Fruit fly (Drosophila melanogaster) whole organism, embryonic: ENCODE measurements around the gene Kah.

Experiments used
- ATbp ChIP-seq: fragments of 200-800 bp; sonication (Bioruptor generic); optimal IDR thresholded peaks from 2 replicates; lab custom pipeline; 2017; ENCODE audit warnings: missing biosample characterization, mild to moderate bottlenecking, missing genetic modification characterization, missing genetic modification reagents
- BEAF-32 ChIP-seq: fragments of 200-800 bp; sonication (Bioruptor generic); optimal IDR thresholded peaks from 3 replicates; lab custom pipeline; 2017; ENCODE audit warnings: missing biosample characterization, missing genetic modification characterization, mild to moderate bottlenecking, moderate library complexity, missing genetic modification reagents
- CG10366 ChIP-seq: fragments of 200-800 bp; sonication (Bioruptor generic); IDR thresholded peaks from 2 replicates; pipeline ENCODE4 v1.3.6; 2022; ENCODE audit warnings: missing biosample characterization, missing genetic modification characterization
- CG10543 ChIP-seq: fragments of 200-800 bp; sonication (Bioruptor generic); optimal IDR thresholded peaks from 3 replicates; lab custom pipeline; 2017; ENCODE audit warnings: missing biosample characterization, mild to moderate bottlenecking, missing genetic modification characterization, moderate library complexity
- CG11085 ChIP-seq: fragments of 200-800 bp; sonication (Bioruptor generic); IDR thresholded peaks from 2 replicates; pipeline ENCODE4 v1.3.6; 2022; ENCODE audit warnings: missing biosample characterization, missing genetic modification characterization
- CG11560 ChIP-seq: fragments of 200-800 bp; sonication (Bioruptor generic); IDR thresholded peaks from 3 replicates; pipeline ENCODE4 v1.3.6; 2022; ENCODE audit warnings: missing biosample characterization, missing genetic modification characterization
- CG12299 ChIP-seq: fragments of 200-800 bp; sonication (Bioruptor generic); optimal IDR thresholded peaks from 2 replicates; lab custom pipeline; 2018; ENCODE audit warnings: missing biosample characterization, mild to moderate bottlenecking, missing genetic modification characterization
- CG12391 ChIP-seq: fragments of 200-800 bp; sonication (Bioruptor generic); optimal IDR thresholded peaks from 3 replicates; lab custom pipeline; 2018; ENCODE audit warnings: missing biosample characterization, mild to moderate bottlenecking, missing genetic modification characterization, moderate library complexity
- CG14014 ChIP-seq: fragments of 200-800 bp; sonication (Bioruptor generic); IDR thresholded peaks from 2 replicates; pipeline ENCODE4 v1.3.6; 2022; ENCODE audit warnings: missing biosample characterization, missing genetic modification characterization
- CG14667 ChIP-seq: fragments of 200-800 bp; sonication (Bioruptor generic); IDR thresholded peaks from 2 replicates; pipeline ENCODE4 v1.3.6; 2022; ENCODE audit warnings: missing biosample characterization, missing genetic modification characterization
- CG14710 ChIP-seq: fragments of 200-800 bp; sonication (Bioruptor generic); optimal IDR thresholded peaks from 3 replicates; lab custom pipeline; 2019; ENCODE audit warnings: missing biosample characterization, mild to moderate bottlenecking, missing genetic modification characterization, moderate library complexity
- CG15073 ChIP-seq: fragments of 200-800 bp; sonication (Bioruptor generic); optimal IDR thresholded peaks from 2 replicates; lab custom pipeline; 2016; ENCODE audit warnings: missing biosample characterization, missing genetic modification characterization
- CG1603 ChIP-seq: fragments of 200-800 bp; sonication (Bioruptor generic); optimal IDR thresholded peaks from 2 replicates; lab custom pipeline; 2019; ENCODE audit warnings: missing biosample characterization, mild to moderate bottlenecking, missing genetic modification characterization, moderate library complexity
- CG16815 ChIP-seq: fragments of 200-800 bp; sonication (Bioruptor generic); optimal IDR thresholded peaks from 3 replicates; lab custom pipeline; 2017; ENCODE audit warnings: missing biosample characterization, mild to moderate bottlenecking, missing genetic modification characterization
- CG17385 ChIP-seq: fragments of 200-800 bp; sonication (Bioruptor generic); optimal IDR thresholded peaks from 3 replicates; lab custom pipeline; 2018; ENCODE audit warnings: missing biosample characterization, mild to moderate bottlenecking, missing genetic modification characterization
- CG18262 ChIP-seq: fragments of 200-800 bp; optimal IDR thresholded peaks from 3 replicates; lab custom pipeline; 2019; ENCODE audit warnings: missing biosample characterization, mild to moderate bottlenecking, missing genetic modification characterization, moderate library complexity
- CG4404 ChIP-seq: fragments of 200-800 bp; sonication (Bioruptor generic); IDR thresholded peaks from 2 replicates; pipeline ENCODE4 v1.3.6; 2022; ENCODE audit warnings: missing biosample characterization, missing genetic modification characterization
- CG7786 ChIP-seq: fragments of 200-800 bp; sonication (Bioruptor generic); optimal IDR thresholded peaks from 2 replicates; lab custom pipeline; 2016; ENCODE audit warnings: missing biosample characterization, missing genetic modification characterization
- CG7839 ChIP-seq: fragments of 200-800 bp; sonication (Bioruptor generic); optimal IDR thresholded peaks from 3 replicates; lab custom pipeline; 2018; ENCODE audit warnings: missing biosample characterization, mild to moderate bottlenecking, missing genetic modification characterization, moderate library complexity
- CG7987 ChIP-seq: fragments of 200-800 bp; sonication (Bioruptor generic); optimal IDR thresholded peaks from 2 replicates; lab custom pipeline; 2018; ENCODE audit warnings: missing biosample characterization, mild to moderate bottlenecking, missing genetic modification characterization, moderate library complexity
- CG9437 ChIP-seq: fragments of 200-800 bp; sonication (Bioruptor generic); optimal IDR thresholded peaks from 2 replicates; lab custom pipeline; 2018; ENCODE audit warnings: missing biosample characterization, mild to moderate bottlenecking, missing genetic modification characterization
- CG9932 ChIP-seq: fragments of 200-800 bp; sonication (Bioruptor generic); IDR thresholded peaks from 2 replicates; pipeline ENCODE4 v1.3.6; 2022; ENCODE audit warnings: missing biosample characterization, missing genetic modification characterization
- D19B ChIP-seq: fragments of 200-800 bp; sonication (Bioruptor generic); optimal IDR thresholded peaks from 2 replicates; lab custom pipeline; 2017; ENCODE audit warnings: missing biosample characterization, mild to moderate bottlenecking, missing genetic modification characterization
- Deaf1 ChIP-seq: fragments of 200-800 bp; optimal IDR thresholded peaks from 3 replicates; lab custom pipeline; 2019; ENCODE audit warnings: missing biosample characterization, mild to moderate bottlenecking, missing genetic modification characterization, moderate library complexity
- Dref ChIP-seq: fragments of 200-800 bp; sonication (Bioruptor generic); IDR thresholded peaks from 2 replicates; pipeline ENCODE4 v1.3.6; 2022; ENCODE audit warnings: missing biosample characterization, missing genetic modification characterization
- Gsc ChIP-seq: fragments of 200-800 bp; sonication (Bioruptor generic); IDR thresholded peaks from 2 replicates; pipeline ENCODE4 v1.3.6; 2022; ENCODE audit warnings: missing biosample characterization, missing genetic modification characterization
- HLHmδ ChIP-seq: fragments of 200-800 bp; sonication (Bioruptor generic); optimal IDR thresholded peaks from 2 replicates; lab custom pipeline; 2018; ENCODE audit warnings: missing biosample characterization, mild to moderate bottlenecking, missing genetic modification characterization, moderate library complexity
- Hsf ChIP-seq: fragments of 200-800 bp; sonication (Bioruptor generic); optimal IDR thresholded peaks from 3 replicates; lab custom pipeline; 2016; ENCODE audit warnings: missing biosample characterization, missing genetic modification characterization
- Neu2 ChIP-seq: fragments of 200-800 bp; sonication (Bioruptor generic); optimal IDR thresholded peaks from 3 replicates; lab custom pipeline; 2016; ENCODE audit warnings: missing biosample characterization, missing genetic modification characterization, borderline replicate concordance
- Pdp1 ChIP-seq, 2 experiments: fragments of 200-800 bp; sonication (Bioruptor generic); optimal IDR thresholded peaks; 3 replicates each; lab custom pipeline; 2016; ENCODE audit warnings: missing biosample characterization in 2 of 2, missing genetic modification characterization in 2 of 2, mild to moderate bottlenecking in 1 of 2, moderate library complexity in 1 of 2
- Rfx ChIP-seq: fragments of 200-800 bp; sonication (Bioruptor generic); IDR thresholded peaks from 2 replicates; pipeline ENCODE4 v1.3.6; 2022; ENCODE audit warnings: missing biosample characterization, missing genetic modification characterization
- Sin3A ChIP-seq: fragments of >200 bp; optimal IDR thresholded peaks from 2 replicates; lab custom pipeline; 2018
- Sry-β ChIP-seq: fragments of 200-800 bp; sonication (Bioruptor generic); optimal IDR thresholded peaks from 2 replicates; lab custom pipeline; 2018; ENCODE audit warnings: missing biosample characterization, mild to moderate bottlenecking, missing genetic modification characterization, moderate library complexity
- TFAM ChIP-seq: fragments of 200-800 bp; sonication (Bioruptor generic); optimal IDR thresholded peaks from 2 replicates; lab custom pipeline; 2017; ENCODE audit warnings: missing biosample characterization, missing genetic modification characterization, inconsistent platforms
- Vsx1 ChIP-seq: fragments of 200-800 bp; sonication (Bioruptor generic); optimal IDR thresholded peaks from 2 replicates; lab custom pipeline; 2017; ENCODE audit warnings: missing biosample characterization, mild to moderate bottlenecking, missing genetic modification characterization, missing genetic modification reagents
- ara ChIP-seq: fragments of 200-800 bp; sonication (Bioruptor generic); IDR thresholded peaks from 2 replicates; pipeline ENCODE4 v1.3.6; 2022; ENCODE audit warnings: missing biosample characterization, missing genetic modification characterization
- chif ChIP-seq, 2 experiments: fragments of 200-800 bp; sonication (Bioruptor generic); optimal IDR thresholded peaks; 3 replicates each; lab custom pipeline; 2016; ENCODE audit warnings: missing biosample characterization in 2 of 2, missing genetic modification characterization in 2 of 2
- crol ChIP-seq: fragments of 200-800 bp; sonication (Bioruptor generic); IDR thresholded peaks from 2 replicates; pipeline ENCODE4 v1.3.6; 2022; ENCODE audit warnings: missing biosample characterization, missing genetic modification characterization
- da ChIP-seq: fragments of 200-800 bp; sonication (Bioruptor generic); optimal IDR thresholded peaks from 2 replicates; lab custom pipeline; 2016; ENCODE audit warnings: missing biosample characterization, missing genetic modification characterization
- ftz-f1 ChIP-seq: fragments of 200-800 bp; sonication (Bioruptor generic); optimal IDR thresholded peaks from 2 replicates; lab custom pipeline; 2016; ENCODE audit warnings: missing biosample characterization, missing genetic modification characterization
- jumu ChIP-seq: fragments of 200-800 bp; sonication (Bioruptor generic); optimal IDR thresholded peaks from 3 replicates; lab custom pipeline; 2016; ENCODE audit warnings: missing biosample characterization, missing genetic modification characterization
- kah ChIP-seq: fragments of 200-800 bp; sonication (Bioruptor generic); optimal IDR thresholded peaks from 2 replicates; lab custom pipeline; 2018; ENCODE audit warnings: missing biosample characterization, mild to moderate bottlenecking, missing genetic modification characterization
- nmo ChIP-seq: fragments of 200-800 bp; sonication (Bioruptor generic); optimal IDR thresholded peaks from 2 replicates; lab custom pipeline; 2018; ENCODE audit warnings: missing biosample characterization, mild to moderate bottlenecking, missing genetic modification characterization, moderate library complexity
- pnt ChIP-seq: fragments of 200-800 bp; sonication (Bioruptor generic); optimal IDR thresholded peaks from 3 replicates; lab custom pipeline; 2016; ENCODE audit warnings: missing biosample characterization, missing genetic modification characterization
- rib ChIP-seq: fragments of 200-800 bp; sonication (Bioruptor generic); IDR thresholded peaks from 2 replicates; pipeline ENCODE4 v1.3.6; 2022; ENCODE audit warnings: missing biosample characterization, missing genetic modification characterization
- sim ChIP-seq: fragments of 200-800 bp; sonication (Bioruptor generic); IDR thresholded peaks from 2 replicates; pipeline ENCODE4 v1.3.6; 2022; ENCODE audit warnings: missing biosample characterization, missing genetic modification characterization
- sisA ChIP-seq: fragments of 200-800 bp; sonication (Bioruptor generic); IDR thresholded peaks from 2 replicates; pipeline ENCODE4 v1.3.6; 2022; ENCODE audit warnings: missing biosample characterization, missing genetic modification characterization
- twi ChIP-seq: fragments of 200-800 bp; optimal IDR thresholded peaks from 2 replicates; lab custom pipeline; 2019; ENCODE audit warnings: missing biosample characterization, mild to moderate bottlenecking, missing genetic modification characterization, moderate library complexity
- tx ChIP-seq: fragments of 200-800 bp; sonication (Bioruptor generic); optimal IDR thresholded peaks from 2 replicates; lab custom pipeline; 2016; ENCODE audit warnings: missing biosample characterization, missing genetic modification characterization
- yki ChIP-seq: fragments of >200 bp; optimal IDR thresholded peaks from 3 replicates; lab custom pipeline; 2018

Kah gene

DNA sequence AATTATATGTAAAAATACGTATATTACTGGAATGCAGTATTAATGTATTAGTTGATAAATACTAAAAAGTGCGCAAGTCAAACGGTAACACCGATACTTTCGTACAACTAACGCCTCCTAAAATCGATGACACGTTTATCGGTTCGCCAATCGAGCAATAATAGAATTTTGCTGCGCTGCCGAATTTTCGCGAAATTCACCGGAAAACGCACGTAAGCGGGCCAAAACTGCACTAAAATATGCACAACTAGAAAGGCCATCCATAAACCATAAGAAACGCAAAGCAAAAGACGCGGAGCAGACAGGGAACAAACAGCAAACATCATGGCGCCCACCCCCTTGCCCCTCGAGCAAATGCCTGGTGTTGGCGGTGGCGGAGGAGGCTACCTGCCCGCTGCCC lies 4.0 kb upstream of the Kah start, which contains the start of gene MED14 (continued):
- no peak for TF ChIP-seq Gsc (GFP tag; lab: Robert Waterston, UW)
- no peak for TF ChIP-seq sisA (GFP tag; lab: Robert Waterston, UW)
- TF ChIP-seq Sry-β (GFP tag; lab: Kevin White, UChicago) = no peak
- TF ChIP-seq CG11085 (GFP tag; lab: Robert Waterston, UW) = no peak

DNA sequence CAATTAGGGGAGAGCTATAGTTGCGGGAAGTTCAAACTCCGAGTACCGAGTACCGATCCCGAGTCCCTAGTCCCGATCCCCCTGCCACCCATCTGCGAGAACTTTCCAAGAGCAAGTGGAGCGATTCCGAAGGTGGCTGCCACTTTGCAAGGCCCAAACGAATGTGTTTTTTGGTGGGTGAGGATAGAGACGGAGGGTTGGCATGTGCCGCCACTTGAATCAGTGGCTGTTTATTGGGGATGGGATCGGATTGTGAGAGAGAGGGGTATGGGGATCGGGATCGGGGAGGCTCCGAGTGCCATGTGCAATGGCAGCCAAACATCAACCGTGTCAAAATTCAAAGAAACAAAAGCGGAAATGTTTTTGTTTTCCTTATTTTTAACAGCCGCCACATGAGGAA lies 3.2 kb upstream of the Kah start:
- peak; percentile 36; the same call in 1 of the 2 replicates for TF ChIP-seq ara (GFP tag; lab: Robert Waterston, UW)
- peak; percentile 99 for TF ChIP-seq kah (GFP tag; lab: Kevin White, UChicago)
- peak; percentile 41 for TF ChIP-seq CG10543
- no peak for TF ChIP-seq Vsx1 (GFP tag; lab: Kevin White, UChicago)
- TF ChIP-seq crol = peak; percentile 65
- TF ChIP-seq Deaf1 (tag; lab: Kevin White, UChicago) = peak; percentile 46
- peak; percentile 82 for TF ChIP-seq HLHmδ
- TF ChIP-seq CG1603 (tag; lab: Kevin White, UChicago) = no peak
- TF ChIP-seq sim = no peak
- TF ChIP-seq rib (GFP tag; lab: Robert Waterston, UW) = 0 out of 2 replicates have a peak, but pooled peaks have one; percentile 26
- no peak for TF ChIP-seq CG7786 (GFP tag; lab: Kevin White, UChicago)
- TF ChIP-seq yki = no peak
- no peak for TF ChIP-seq pnt (GFP tag; lab: Kevin White, UChicago)
- no peak for TF ChIP-seq Pdp1 (GFP tag; optimal IDR thresholded peaks at IDR 0.05; lab: Kevin White, UChicago)
- no peak for TF ChIP-seq Hsf (GFP tag; lab: Kevin White, UChicago)
- no peak for TF ChIP-seq CG17385 (GFP tag; lab: Kevin White, UChicago)
- TF ChIP-seq Dref (GFP tag; lab: Robert Waterston, UW) = 0 out of 2 replicates have a peak, but pooled peaks have one; percentile 13
- no peak for TF ChIP-seq CG14667
- TF ChIP-seq tx (GFP tag; lab: Kevin White, UChicago) = no peak
- TF ChIP-seq twi (tag; lab: Kevin White, UChicago) = peak; percentile 66
- TF ChIP-seq CG15073 (GFP tag; lab: Kevin White, UChicago) = no peak
- no peak for TF ChIP-seq CG16815 (GFP tag; lab: Kevin White, UChicago)
- no peak for TF ChIP-seq CG12299 (tag; lab: Kevin White, UChicago)

DNA sequence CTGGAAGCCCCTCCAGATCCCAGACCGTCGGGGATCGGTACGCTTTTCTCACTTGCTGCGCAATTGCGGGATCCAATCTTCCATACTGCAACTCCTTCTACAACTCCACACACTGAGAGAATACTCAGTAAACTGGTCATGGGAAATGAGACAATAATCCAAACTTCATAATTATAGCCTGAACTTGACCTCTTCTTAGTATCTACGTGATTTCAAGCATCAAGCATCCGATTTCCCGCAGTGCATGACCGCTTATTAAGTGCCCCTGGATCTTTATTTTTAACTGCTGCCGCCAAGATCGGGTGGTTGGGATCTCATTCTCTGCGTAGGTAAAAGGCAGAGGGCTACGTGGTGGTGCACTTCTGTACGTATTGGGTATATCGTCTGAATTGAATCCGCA lies 2.3 kb upstream of the Kah start:
- TF ChIP-seq nmo (GFP tag; lab: Kevin White, UChicago) (peak; percentile 3), CG17385 (GFP tag; lab: Kevin White, UChicago) (no peak), da (GFP tag; lab: Kevin White, UChicago) (no peak), chif (GFP tag; optimal IDR thresholded peaks at IDR 0.05; lab: Kevin White, UChicago) (no peak), CG7987 (no peak), CG9932 (GFP tag; lab: Robert Waterston, UW) (no peak), ATbp (no peak), CG14014 (GFP tag; lab: Robert Waterston, UW) (no peak), CG4404 (GFP tag; lab: Robert Waterston, UW) (no peak), CG10366 (GFP tag; lab: Robert Waterston, UW) (no peak), Vsx1 (GFP tag; lab: Kevin White, UChicago) (no peak), CG7839 (tag; lab: Kevin White, UChicago) (no peak), CG14710 (tag; lab: Kevin White, UChicago) (peak; percentile 14), CG18262 (tag; lab: Kevin White, UChicago) (peak; percentile 21), ftz-f1 (GFP tag; lab: Kevin White, UChicago) (no peak), TFAM (GFP tag; lab: Kevin White, UChicago) (no peak), Neu2 (GFP tag; lab: Kevin White, UChicago) (no peak), BEAF-32 (GFP tag; lab: Kevin White, UChicago) (no peak), D19B (GFP tag; lab: Kevin White, UChicago) (no peak), CG12391 (tag; lab: Kevin White, UChicago) (peak; percentile 18), Sin3A (lab: Kevin White, UChicago) (no peak), CG9437 (GFP tag; lab: Kevin White, UChicago) (no peak), CG11560 (no peak), Rfx (GFP tag; lab: Robert Waterston, UW) (no peak), jumu (GFP tag; lab: Kevin White, UChicago) (no peak)
